Worm (Caenorhabditis elegans) whole organism, young adult: ENCODE data around the gene chch-3.

Source experiments
- C17E4.6 ChIP-seq: fragments of 200-800 bp; sonication (Bioruptor generic); IDR thresholded peaks from 2 replicates; pipeline ENCODE4 v1.3.6; 2022; ENCODE audit warnings: missing genetic modification reagents, missing genetic modification characterization, missing compliant biosample characterization
- F33H1.4 ChIP-seq: fragments of 200-800 bp; sonication (Bioruptor generic); IDR thresholded peaks from 2 replicates; pipeline ENCODE4 v1.3.6; 2022; ENCODE audit warnings: missing genetic modification reagents, missing genetic modification characterization, missing compliant biosample characterization
- F39B2.1 ChIP-seq: fragments of 200-800 bp; sonication (Bioruptor generic); IDR thresholded peaks from 2 replicates; pipeline ENCODE4 v1.3.6; 2022; ENCODE audit warnings: missing genetic modification reagents, missing genetic modification characterization, missing compliant biosample characterization
- F49E8.2 ChIP-seq: sonication (generic microtip); optimal IDR thresholded peaks from 3 replicates; lab custom pipeline; 2017; ENCODE audit warnings: missing genetic modification characterization, mild to moderate bottlenecking, missing compliant biosample characterization, antibody characterized with exemption, moderate library complexity; ENCODE audit not compliant: insufficient read depth
- F52B5.7 ChIP-seq: sonication (generic microtip); optimal IDR thresholded peaks from 2 replicates; lab custom pipeline; 2016; ENCODE audit warnings: mild to moderate bottlenecking, missing genetic modification characterization, missing compliant biosample characterization
- F55B11.4 ChIP-seq: sonication (generic microtip); optimal IDR thresholded peaks from 2 replicates; lab custom pipeline; 2016; ENCODE audit warnings: missing compliant biosample characterization, missing genetic modification characterization, borderline replicate concordance; ENCODE audit not compliant: insufficient read depth
- F57A8.1 ChIP-seq: fragments of 200-800 bp; sonication (Bioruptor generic); optimal IDR thresholded peaks from 2 replicates; lab custom pipeline; 2018; ENCODE audit warnings: mild to moderate bottlenecking, missing genetic modification characterization, moderate library complexity, missing compliant biosample characterization
- Y53F4B.3 ChIP-seq: fragments of 200-800 bp; sonication (Bioruptor generic); IDR thresholded peaks from 2 replicates; pipeline ENCODE4 v1.3.6; 2022; ENCODE audit warnings: missing genetic modification reagents, missing genetic modification characterization, missing compliant biosample characterization
- Y67H2A.10 ChIP-seq: fragments of 200-800 bp; sonication (Bioruptor generic); conservative IDR thresholded peaks from 2 replicates; pipeline ENCODE4 v1.3.6; 2022; ENCODE audit warnings: missing genetic modification reagents, missing genetic modification characterization, missing compliant biosample characterization
- akir-1 ChIP-seq: fragments of 200-800 bp; sonication (Bioruptor generic); optimal IDR thresholded peaks from 2 replicates; lab custom pipeline; 2018; ENCODE audit warnings: mild to moderate bottlenecking, missing genetic modification characterization, moderate library complexity, missing compliant biosample characterization
- atf-7 ChIP-seq: sonication (generic microtip); optimal IDR thresholded peaks from 2 replicates; lab custom pipeline; 2017; ENCODE audit warnings: mild to moderate bottlenecking, missing genetic modification characterization, missing compliant biosample characterization
- athp-1 ChIP-seq: sonication (generic microtip); optimal IDR thresholded peaks from 2 replicates; lab custom pipeline; 2017; ENCODE audit warnings: mild to moderate bottlenecking, missing genetic modification characterization, missing compliant biosample characterization
- attf-3 ChIP-seq: fragments of 200-800 bp; sonication (Bioruptor generic); conservative IDR thresholded peaks from 2 replicates; pipeline ENCODE4 v1.3.6; 2022; ENCODE audit warnings: missing genetic modification reagents, missing genetic modification characterization, missing compliant biosample characterization
- bed-2 ChIP-seq: fragments of 200-800 bp; sonication (Bioruptor generic); IDR thresholded peaks from 2 replicates; pipeline ENCODE4 v1.3.6; 2022; ENCODE audit warnings: missing genetic modification reagents, missing genetic modification characterization, missing compliant biosample characterization
- ceh-91 ChIP-seq: fragments of 200-800 bp; sonication (Bioruptor generic); IDR thresholded peaks from 2 replicates; pipeline ENCODE4 v1.3.6; 2022; ENCODE audit warnings: missing genetic modification reagents, missing genetic modification characterization, missing compliant biosample characterization
- ets-4 ChIP-seq: fragments of 200-800 bp; sonication (Bioruptor generic); optimal IDR thresholded peaks from 2 replicates; lab custom pipeline; 2018; ENCODE audit warnings: mild to moderate bottlenecking, missing genetic modification characterization, missing compliant biosample characterization
- let-526 ChIP-seq: fragments of 200-800 bp; sonication (Bioruptor generic); IDR thresholded peaks from 2 replicates; pipeline ENCODE4 v1.3.6; 2022; ENCODE audit warnings: missing genetic modification reagents, missing genetic modification characterization, missing compliant biosample characterization
- lin-26 ChIP-seq: fragments of 200-800 bp; sonication (Bioruptor generic); IDR thresholded peaks from 2 replicates; pipeline ENCODE4 v1.3.6; 2022; ENCODE audit warnings: missing genetic modification reagents, missing genetic modification characterization, missing compliant biosample characterization
- lin-40 ChIP-seq: sonication (generic microtip); optimal IDR thresholded peaks from 2 replicates; lab custom pipeline; 2016; ENCODE audit warnings: missing genetic modification characterization, mild to moderate bottlenecking, missing compliant biosample characterization, missing genotype, missing genetic modification reagents
- lin-54 ChIP-seq: fragments of 200-800 bp; sonication (Bioruptor generic); optimal IDR thresholded peaks from 2 replicates; lab custom pipeline; 2018; ENCODE audit warnings: mild to moderate bottlenecking, missing genetic modification characterization, missing compliant biosample characterization
- madf-10 ChIP-seq: sonication (generic microtip); optimal IDR thresholded peaks from 2 replicates; lab custom pipeline; 2016; ENCODE audit warnings: mild to moderate bottlenecking, missing genetic modification characterization, missing compliant biosample characterization
- madf-6 ChIP-seq: fragments of 200-800 bp; sonication (Bioruptor generic); IDR thresholded peaks from 2 replicates; pipeline ENCODE4 v1.3.6; 2022; ENCODE audit warnings: missing genetic modification reagents, missing genetic modification characterization, missing compliant biosample characterization
- mxl-1 ChIP-seq: sonication (generic microtip); optimal IDR thresholded peaks from 2 replicates; lab custom pipeline; 2016; ENCODE audit warnings: missing genetic modification characterization, missing compliant biosample characterization
- nfya-1 ChIP-seq: sonication (generic microtip); optimal IDR thresholded peaks from 2 replicates; lab custom pipeline; 2017; ENCODE audit warnings: antibody characterized with exemption, missing compliant biosample characterization, missing genetic modification characterization, borderline replicate concordance; ENCODE audit not compliant: insufficient read depth
- nhr-120 ChIP-seq: fragments of 200-800 bp; sonication (Bioruptor generic); IDR thresholded peaks from 2 replicates; pipeline ENCODE4 v1.3.6; 2022; ENCODE audit warnings: missing genetic modification characterization, missing compliant biosample characterization
- nhr-27 ChIP-seq: fragments of 200-800 bp; sonication (Bioruptor generic); optimal IDR thresholded peaks from 2 replicates; lab custom pipeline; 2018; ENCODE audit warnings: mild to moderate bottlenecking, missing genetic modification characterization, moderate library complexity, missing compliant biosample characterization
- nhr-90 ChIP-seq: sonication (generic microtip); optimal IDR thresholded peaks from 2 replicates; lab custom pipeline; 2016; ENCODE audit warnings: missing genotype, mild to moderate bottlenecking, missing genetic modification characterization, missing compliant biosample characterization
- pbrm-1 ChIP-seq: fragments of 200-800 bp; sonication (Bioruptor generic); IDR thresholded peaks from 2 replicates; pipeline ENCODE4 v1.3.6; 2022; ENCODE audit warnings: missing genetic modification reagents, missing genetic modification characterization, missing compliant biosample characterization
- pha-4 ChIP-seq: fragments of 150-350 bp; sonication (generic microtip); optimal IDR thresholded peaks from 2 replicates; lab custom pipeline; 2014; ENCODE audit warnings: missing biosample characterization, missing genetic modification reagents, missing genetic modification characterization
- repo-1 ChIP-seq: sonication (generic microtip); optimal IDR thresholded peaks from 2 replicates; lab custom pipeline; 2017; ENCODE audit warnings: mild to moderate bottlenecking, missing genetic modification characterization, missing compliant biosample characterization
- rpc-1 ChIP-seq, 2 experiments: fragments of 150-350 bp in 1 of 2; sonication (generic microtip) in 1 of 2; optimal IDR thresholded peaks; 2 replicates each; lab custom pipeline; 2014 to 2018; ENCODE audit warnings: missing biosample characterization in 1 of 2, missing genetic modification characterization in 1 of 2, missing genetic modification reagents in 1 of 2, missing genotype in 1 of 2
- sea-2 ChIP-seq: fragments of 200-800 bp; sonication (Bioruptor generic); IDR thresholded peaks from 2 replicates; pipeline ENCODE4 v1.3.6; 2022; ENCODE audit warnings: missing genetic modification characterization, missing compliant biosample characterization
- sptf-2 ChIP-seq: fragments of 200-800 bp; sonication (Bioruptor generic); optimal IDR thresholded peaks from 2 replicates; lab custom pipeline; 2018; ENCODE audit warnings: mild to moderate bottlenecking, missing genetic modification characterization, missing compliant biosample characterization
- tbp1 ChIP-seq: fragments of 200-800 bp; sonication (Bioruptor generic); optimal IDR thresholded peaks from 2 replicates; lab custom pipeline; 2018; ENCODE audit warnings: mild to moderate bottlenecking, missing genetic modification characterization, missing compliant biosample characterization
- tbx-9 ChIP-seq: sonication (generic microtip); optimal IDR thresholded peaks from 2 replicates; lab custom pipeline; 2016; ENCODE audit warnings: borderline replicate concordance, missing genetic modification characterization, inconsistent platforms, missing compliant biosample characterization
- unc-62 ChIP-seq: fragments of 150-350 bp; optimal IDR thresholded peaks from 2 replicates; lab custom pipeline; 2014; ENCODE audit warnings: missing biosample characterization, missing genetic modification reagents, missing genetic modification characterization
- zfh-2 ChIP-seq: fragments of 200-800 bp; sonication (Bioruptor generic); conservative IDR thresholded peaks from 2 replicates; pipeline ENCODE4 v1.3.6; 2022; ENCODE audit warnings: missing genetic modification reagents, missing genetic modification characterization, missing compliant biosample characterization
- ztf-18 ChIP-seq: sonication (generic microtip); optimal IDR thresholded peaks from 2 replicates; lab custom pipeline; 2016; ENCODE audit warnings: missing genotype, mild to moderate bottlenecking, missing genetic modification characterization, missing compliant biosample characterization
- ztf-26 ChIP-seq: sonication (generic microtip); optimal IDR thresholded peaks from 2 replicates; lab custom pipeline; 2017; ENCODE audit warnings: missing genetic modification characterization, missing compliant biosample characterization
- ztf-28 ChIP-seq: fragments of 200-800 bp; sonication (Bioruptor generic); IDR thresholded peaks from 2 replicates; pipeline ENCODE4 v1.3.6; 2022; ENCODE audit warnings: missing genetic modification reagents, missing genetic modification characterization, missing compliant biosample characterization
- ztf-3 ChIP-seq: fragments of 200-800 bp; sonication (Bioruptor generic); optimal IDR thresholded peaks from 2 replicates; lab custom pipeline; 2018; ENCODE audit warnings: mild to moderate bottlenecking, missing genetic modification characterization, missing compliant biosample characterization

chch-3 gene

DNA sequence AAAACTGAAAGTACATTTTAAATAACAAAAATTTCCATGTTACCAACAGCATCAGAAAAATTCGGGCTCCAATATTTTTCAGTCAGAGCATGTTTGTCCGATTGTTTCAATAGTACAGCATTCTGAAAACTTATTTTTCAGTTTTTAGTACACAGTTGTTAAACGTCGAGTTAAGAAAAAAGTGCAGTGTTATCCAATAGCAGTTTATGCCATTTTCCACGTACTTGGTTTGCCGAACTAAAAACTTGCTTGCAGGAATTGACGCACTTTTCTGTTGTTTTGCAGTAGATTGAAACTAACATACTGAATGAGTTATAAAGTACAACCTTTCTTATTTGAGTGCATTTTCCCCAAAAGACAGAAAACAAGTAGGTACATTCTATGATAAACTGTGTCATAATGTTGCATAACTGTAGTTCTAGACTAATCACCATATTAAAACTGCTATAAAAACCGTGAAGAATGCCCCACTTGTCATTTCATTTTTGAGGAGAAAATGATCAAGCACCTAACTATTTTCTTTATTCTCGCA is 18.4 kb upstream of the chch-3 start, which contains the start of the genes Y51B9A.14 and Y51B9A.8:
TSS of gene Y51B9A.14 (minus strand) at position 101 of the 532 bp plus-strand sequence.
TSS of gene Y51B9A.8 (plus strand) at position 482 of the 532 bp plus-strand sequence.
- TF ChIP-seq rpc-1 (optimal IDR thresholded peaks at IDR 0.05; lab: Kevin White, UChicago) (no peak), rpc-1 (tag; optimal IDR thresholded peaks at IDR 0.05; lab: Kevin White, UChicago) (no peak), ztf-28 (GFP tag; lab: Robert Waterston, UW) (no peak), tbx-9 (tag; lab: Kevin White, UChicago) (no peak), F49E8.2 (no peak), ceh-91 (GFP tag; lab: Robert Waterston, UW) (no peak), Y53F4B.3 (GFP tag; lab: Robert Waterston, UW) (no peak), atf-7 (tag; lab: Kevin White, UChicago) (no peak), Y67H2A.10 (no peak), sptf-2 (GFP tag; lab: Kevin White, UChicago) (no peak), lin-40 (tag; lab: Kevin White, UChicago) (no peak), madf-6 (GFP tag; lab: Robert Waterston, UW) (no peak), athp-1 (tag; lab: Kevin White, UChicago) (no peak)
- TF ChIP-seq, all 124 proteins: peak for 0

DNA sequence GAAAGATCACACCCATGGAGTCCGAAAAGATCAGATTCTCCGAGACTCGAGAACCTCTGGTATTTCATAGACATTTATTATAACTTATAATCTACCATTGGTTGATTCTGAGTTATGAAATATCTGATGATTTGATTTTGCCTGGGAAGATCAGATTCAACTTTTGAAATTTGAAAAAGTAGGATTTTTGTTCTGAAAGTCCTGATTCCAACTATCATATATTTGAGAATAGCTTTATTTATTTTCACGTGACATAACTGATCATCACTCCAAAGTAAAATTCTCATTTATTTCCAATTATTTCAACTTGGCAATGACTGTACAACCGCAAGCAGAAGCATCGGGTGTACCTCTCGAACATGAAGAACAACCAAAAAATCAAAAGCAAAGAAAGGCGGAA is 17.1 kb upstream of the chch-3 start, which contains the start of gene Y51B9A.7:
TSS of gene Y51B9A.7 (plus strand) at position 301 of the 400 bp plus-strand sequence.
- TF ChIP-seq atf-7 (tag; lab: Kevin White, UChicago) (no peak), repo-1 (tag; lab: Kevin White, UChicago) (no peak), F52B5.7 (no peak), F33H1.4 (GFP tag; lab: Robert Waterston, UW) (no peak), nhr-120 (no peak), zfh-2 (GFP tag; lab: Robert Waterston, UW) (no peak), unc-62 (no peak), nfya-1 (tag; lab: Kevin White, UChicago) (no peak), F55B11.4 (tag; lab: Kevin White, UChicago) (no peak), madf-10 (tag; lab: Kevin White, UChicago) (no peak), tbp1 (GFP tag; lab: Kevin White, UChicago) (no peak), sea-2 (GFP tag; lab: Robert Waterston, UW) (no peak), pha-4 (no peak), F57A8.1 (GFP tag; lab: Kevin White, UChicago) (no peak), lin-40 (tag; lab: Kevin White, UChicago) (no peak), pbrm-1 (GFP tag; lab: Robert Waterston, UW) (no peak), lin-26 (GFP tag; lab: Robert Waterston, UW) (no peak)

DNA sequence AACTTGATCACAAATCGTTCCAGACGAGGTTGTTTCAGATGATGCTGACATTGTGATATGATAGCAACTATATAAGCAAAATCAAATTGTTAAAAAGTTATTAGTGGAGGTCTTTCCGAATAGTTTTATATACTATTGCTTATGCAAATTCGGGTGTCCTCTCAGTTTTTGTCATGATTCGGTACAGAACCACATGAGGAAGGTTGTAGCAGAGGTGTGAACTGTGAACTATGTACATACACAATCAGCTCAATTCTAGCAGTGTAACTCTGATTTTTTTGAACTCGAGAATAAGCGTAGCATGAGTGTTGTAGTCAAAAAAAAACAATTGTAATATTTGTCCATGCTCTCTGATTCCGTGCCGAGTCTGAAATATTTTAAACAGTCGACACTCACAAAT is 13.7 kb upstream of the chch-3 start, which contains the start of gene Y51B9A.6:
TSS of gene Y51B9A.6 (minus strand) at position 101 of the 400 bp plus-strand sequence.
- TF ChIP-seq ceh-91 (GFP tag; lab: Robert Waterston, UW) (no peak), atf-7 (tag; lab: Kevin White, UChicago) (no peak), ets-4 (GFP tag; lab: Kevin White, UChicago) (no peak), ztf-3 (GFP tag; lab: Kevin White, UChicago) (no peak), nhr-90 (tag; lab: Kevin White, UChicago) (no peak), bed-2 (no peak), akir-1 (no peak), ztf-26 (tag; lab: Kevin White, UChicago) (no peak), lin-54 (no peak), nhr-27 (tag; lab: Kevin White, UChicago) (no peak), attf-3 (GFP tag; lab: Robert Waterston, UW) (no peak), let-526 (GFP tag; lab: Robert Waterston, UW) (no peak), F39B2.1 (GFP tag; lab: Robert Waterston, UW) (no peak), ztf-18 (no peak), C17E4.6 (GFP tag; lab: Robert Waterston, UW) (no peak), mxl-1 (tag; lab: Kevin White, UChicago) (no peak)
